Worm (Caenorhabditis elegans) whole organism, midembryonic: ENCODE data around the gene nol-9.

Experiments used
- flt-1 ChIP-seq: fragments of 200-800 bp; sonication (Bioruptor generic); IDR thresholded peaks from 2 replicates; pipeline ENCODE4 v1.3.6; 2022; ENCODE audit warnings: missing genetic modification characterization, missing compliant biosample characterization
- klf-2 ChIP-seq: fragments of 200-800 bp; sonication (Bioruptor generic); conservative IDR thresholded peaks from 2 replicates; pipeline ENCODE4 v1.3.6; 2022; ENCODE audit warnings: missing genetic modification reagents, missing genetic modification characterization, missing compliant biosample characterization
- ref-1 ChIP-seq: fragments of 200-800 bp; sonication (Bioruptor generic); conservative IDR thresholded peaks from 2 replicates; pipeline ENCODE4 v1.3.6; 2022; ENCODE audit warnings: missing genetic modification reagents, missing genetic modification characterization, missing compliant biosample characterization

ce11 chrIV:13474132-13474531, 51.8 kb downstream of the nol-9 start, which contains the start of gene Y38H8A.2:
- TF ChIP-seq klf-2 (no peak), ref-1 (GFP tag; lab: Robert Waterston, UW) (no peak), flt-1 (GFP tag; lab: Robert Waterston, UW) (no peak)
